Fruit fly (Drosophila melanogaster): ENCODE data around the gene Sox21a.

The Sox21a gene

dm6 chr3L:14131274-14131989 is 23.5 kb upstream of the Sox21a start, which contains the start of gene Sox21b (continued):
- no peak for TF ChIP-seq CG4318 (GFP tag; optimal IDR thresholded peaks at IDR 0.05)
- no peak for TF ChIP-seq Gug (GFP tag; IDR thresholded peaks at IDR 0.05)
- TF ChIP-seq pdm3 (GFP tag; optimal IDR thresholded peaks at IDR 0.05): peak; percentile 43
- TF ChIP-seq Met (GFP tag; optimal IDR thresholded peaks at IDR 0.05): peak; percentile 42
- TF ChIP-seq CG6163 (GFP tag; IDR thresholded peaks at IDR 0.05): peak; percentile 87
- TF ChIP-seq CG8632 (GFP tag; optimal IDR thresholded peaks at IDR 0.05): peak; percentile 45
- TF ChIP-seq CG10669 (GFP tag; optimal IDR thresholded peaks at IDR 0.05): peak; percentile 52
- TF ChIP-seq achi (GFP tag; optimal IDR thresholded peaks at IDR 0.05): peak; percentile 41
- no peak for TF ChIP-seq CG15336 (GFP tag; IDR thresholded peaks at IDR 0.05)
- peak; percentile 74 to 83 for TF ChIP-seq ss (GFP tag; optimal IDR thresholded peaks at IDR 0.05)
- TF ChIP-seq CG8319 (GFP tag; optimal IDR thresholded peaks at IDR 0.05): peak; percentile 25
- no peak for TF ChIP-seq dac (GFP tag; optimal IDR thresholded peaks at IDR 0.05)
- TF ChIP-seq Smox (GFP tag; optimal IDR thresholded peaks at IDR 0.05): no peak
- TF ChIP-seq CG10631 (GFP tag; optimal IDR thresholded peaks at IDR 0.05): peak; percentile 15
- peak; percentile 47 for TF ChIP-seq fkh (GFP tag; optimal IDR thresholded peaks at IDR 0.05)
- peak; percentile 57 for TF ChIP-seq Eip75B (GFP tag; optimal IDR thresholded peaks at IDR 0.05)
- TF ChIP-seq CG3919 (GFP tag; optimal IDR thresholded peaks at IDR 0.05): peak; percentile 52
- no peak for TF ChIP-seq lz (GFP tag; optimal IDR thresholded peaks at IDR 0.05)
- TF ChIP-seq eg (GFP tag; IDR thresholded peaks at IDR 0.05): peak; percentile 72; the same call in 2 of the 3 replicates
- TF ChIP-seq CG8119 (GFP tag; IDR thresholded peaks at IDR 0.05): no peak; the same call in 2 of the 3 replicates

DNA sequence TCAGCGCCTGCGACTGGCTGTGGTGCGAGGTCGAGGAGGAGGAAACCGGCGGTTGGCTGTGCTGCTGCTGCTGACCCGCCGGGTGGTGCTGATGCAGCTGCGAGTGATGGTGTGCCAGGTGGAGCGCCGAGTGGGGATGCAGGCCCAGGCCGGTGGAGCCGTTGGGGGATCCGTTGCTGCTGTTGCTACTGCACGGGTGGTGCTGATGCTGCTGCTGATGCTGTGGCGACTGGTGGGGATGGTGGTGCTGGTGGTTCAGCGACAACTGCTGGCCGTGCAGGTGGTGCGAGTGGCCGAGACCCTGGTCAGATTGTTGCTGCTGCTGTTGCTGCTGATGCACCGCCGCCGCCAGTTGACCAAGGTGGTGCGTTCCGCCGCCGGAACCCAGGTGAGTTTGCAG is 17.7 kb upstream of the Sox21a start:
- no peak for TF ChIP-seq CG10669 (GFP tag; optimal IDR thresholded peaks at IDR 0.05)
- no peak for TF ChIP-seq Ets96B (tag; optimal IDR thresholded peaks at IDR 0.05)
- no peak for TF ChIP-seq CG6276 (GFP tag; optimal IDR thresholded peaks at IDR 0.05)
- no peak for TF ChIP-seq CG3919 (GFP tag; optimal IDR thresholded peaks at IDR 0.05)
- TF ChIP-seq fd85E (GFP tag; optimal IDR thresholded peaks at IDR 0.05): no peak
- TF ChIP-seq CG34406 (GFP tag; optimal IDR thresholded peaks at IDR 0.05): no peak
- TF ChIP-seq Eip93F (GFP tag; optimal IDR thresholded peaks at IDR 0.05): no peak
- TF ChIP-seq salr (GFP tag; optimal IDR thresholded peaks at IDR 0.05): no peak
- no peak for TF ChIP-seq spab (GFP tag; optimal IDR thresholded peaks at IDR 0.05)
- TF ChIP-seq acj6 (GFP tag; optimal IDR thresholded peaks at IDR 0.05): no peak
- TF ChIP-seq CG16779 (tag; optimal IDR thresholded peaks at IDR 0.05): no peak
- TF ChIP-seq Met (GFP tag; optimal IDR thresholded peaks at IDR 0.05): no peak
- TF ChIP-seq eg (GFP tag; IDR thresholded peaks at IDR 0.05): no peak
- no peak for TF ChIP-seq CG11294 (GFP tag; IDR thresholded peaks at IDR 0.05)
- TF ChIP-seq CG9139 (GFP tag; optimal IDR thresholded peaks at IDR 0.05): no peak
- no peak for TF ChIP-seq CG8632 (GFP tag; optimal IDR thresholded peaks at IDR 0.05)
- TF ChIP-seq Hr39 (GFP tag; optimal IDR thresholded peaks at IDR 0.05): no peak
- TF ChIP-seq Sox102F (GFP tag; optimal IDR thresholded peaks at IDR 0.05): no peak
- no peak for TF ChIP-seq CG15336 (GFP tag; IDR thresholded peaks at IDR 0.05)
- no peak for TF ChIP-seq CG31627 (GFP tag; optimal IDR thresholded peaks at IDR 0.05)

dm6 chr3L:14122048-14122447 is 14.1 kb upstream of the Sox21a start:
- TF ChIP-seq Eip78C (GFP tag) (peak; percentile 51), topi (GFP tag; optimal IDR thresholded peaks at IDR 0.05) (no peak)

DNA sequence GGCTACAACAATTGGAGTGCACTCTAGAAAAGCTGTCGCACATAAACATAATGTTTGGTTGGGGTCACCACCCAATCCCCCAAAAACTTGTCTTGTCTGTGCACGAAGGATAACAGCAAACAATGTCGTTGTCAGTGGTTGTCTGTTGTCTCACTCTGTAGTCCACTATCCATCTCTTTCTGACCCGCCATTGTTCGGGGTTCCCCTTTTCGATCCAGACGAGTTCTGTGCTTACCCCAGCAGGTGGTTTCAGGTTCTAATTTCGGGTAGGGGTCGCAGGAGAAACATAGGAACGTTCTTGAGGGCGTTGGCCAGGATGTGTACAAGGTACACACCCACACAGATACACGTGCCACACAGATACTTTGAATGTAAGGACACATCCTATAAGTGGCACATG is 10.8 kb upstream of the Sox21a start:
- TF ChIP-seq ss (GFP tag; optimal IDR thresholded peaks at IDR 0.05): no peak
- no peak for TF ChIP-seq Eip93F (GFP tag; optimal IDR thresholded peaks at IDR 0.05)
- no peak for TF ChIP-seq svp (GFP tag)
- TF ChIP-seq esn (GFP tag; optimal IDR thresholded peaks at IDR 0.05): no peak
- no peak for TF ChIP-seq spab (GFP tag; optimal IDR thresholded peaks at IDR 0.05)
- no peak for TF ChIP-seq CG7368 (GFP tag; optimal IDR thresholded peaks at IDR 0.05)
- TF ChIP-seq Eip75B (GFP tag; optimal IDR thresholded peaks at IDR 0.05): no peak
